Worm (Caenorhabditis elegans): ENCODE data around the gene dgn-2.

dgn-2 gene

DNA sequence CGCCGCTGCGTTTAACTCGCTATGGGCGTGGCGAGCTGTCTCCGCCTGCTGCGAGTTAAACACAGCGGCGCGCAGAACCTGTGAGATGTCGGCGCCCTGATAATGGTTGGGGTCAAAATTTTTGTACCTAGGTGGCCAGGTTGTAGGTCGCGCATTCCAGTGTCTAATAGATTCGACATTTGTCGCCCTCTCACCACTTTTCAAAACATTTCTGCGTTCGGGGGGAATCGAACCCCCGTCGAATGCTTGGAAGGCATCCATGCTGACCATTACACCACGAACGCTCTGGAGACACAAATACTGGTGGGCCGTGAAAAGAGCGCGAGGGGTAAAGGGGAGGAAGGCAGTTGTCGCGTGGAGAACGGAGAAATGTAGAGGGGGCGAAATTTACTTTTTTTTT, 12.1 kb upstream of the dgn-2 start (continued):
- TF ChIP-seq lin-54 (GFP tag; optimal IDR thresholded peaks at IDR 0.05): peak; percentile 64
- no peak; the same call in 1 of the 2 replicates for TF ChIP-seq B0019.2 (GFP tag; conservative IDR thresholded peaks at IDR 0.05)
- TF ChIP-seq F10E7.11 (tag; optimal IDR thresholded peaks at IDR 0.05): peak; percentile 71
- no peak for TF ChIP-seq dpl-1 (GFP tag; optimal IDR thresholded peaks at IDR 0.05)
- no peak for TF ChIP-seq ama-1 (optimal IDR thresholded peaks at IDR 0.05)
- TF ChIP-seq ama-1 (GFP tag; optimal IDR thresholded peaks at IDR 0.05): no peak
- no peak; the same call in 1 of the 2 replicates for TF ChIP-seq egrh-3 (GFP tag; IDR thresholded peaks at IDR 0.05)
- peak; percentile 76 for TF ChIP-seq madf-10 (tag; optimal IDR thresholded peaks at IDR 0.05)
- no peak for TF ChIP-seq bed-2 (GFP tag; IDR thresholded peaks at IDR 0.05)
- no peak for TF ChIP-seq ceh-91 (GFP tag; IDR thresholded peaks at IDR 0.05)
- TF ChIP-seq F57A8.1 (GFP tag; optimal IDR thresholded peaks at IDR 0.05): peak; percentile 31
- 0 out of 2 replicates have a peak, but pooled peaks have one; percentile 77 for TF ChIP-seq cebp-2 (GFP tag; IDR thresholded peaks at IDR 0.05)
- TF ChIP-seq Y67H2A.10 (GFP tag; conservative IDR thresholded peaks at IDR 0.05): peak; percentile 32
- TF ChIP-seq ceh-79 (tag; optimal IDR thresholded peaks at IDR 0.05): no peak
- no peak for TF ChIP-seq unc-62 (GFP tag; optimal IDR thresholded peaks at IDR 0.05)
- peak; percentile 53 for TF ChIP-seq attf-5 (GFP tag; optimal IDR thresholded peaks at IDR 0.05)
- TF ChIP-seq hmg-1.2 (GFP tag; IDR thresholded peaks at IDR 0.05): peak; percentile 79
- TF ChIP-seq zim-3 (tag; optimal IDR thresholded peaks at IDR 0.05): peak; percentile 75
- TF ChIP-seq C17E4.6 (GFP tag; IDR thresholded peaks at IDR 0.05): 0 out of 2 replicates have a peak, but pooled peaks have one; percentile 34
- peak; percentile 2 for TF ChIP-seq lsl-1 (GFP tag; optimal IDR thresholded peaks at IDR 0.05)
- 0 out of 2 replicates have a peak, but pooled peaks have one; percentile 57 for TF ChIP-seq bed-1 (GFP tag; IDR thresholded peaks at IDR 0.05)
- peak; percentile 55; the same call in 1 of the 2 replicates for TF ChIP-seq ztf-6 (GFP tag; IDR thresholded peaks at IDR 0.05)
- peak; percentile 83 for TF ChIP-seq lin-26 (GFP tag; IDR thresholded peaks at IDR 0.05)
- peak; percentile 29 for TF ChIP-seq athp-1 (tag; optimal IDR thresholded peaks at IDR 0.05)
- TF ChIP-seq Y79H2A.3 (GFP tag; conservative IDR thresholded peaks at IDR 0.05): no peak
- TF ChIP-seq repo-1 (tag; optimal IDR thresholded peaks at IDR 0.05): peak; percentile 54
- TF ChIP-seq F22D6.2 (tag; optimal IDR thresholded peaks at IDR 0.05): peak; percentile 45
- TF ChIP-seq unc-130 (GFP tag; optimal IDR thresholded peaks at IDR 0.05): peak; percentile 42
- TF ChIP-seq attf-3 (GFP tag; conservative IDR thresholded peaks at IDR 0.05): no peak
- TF ChIP-seq hrde-1 (tag; optimal IDR thresholded peaks at IDR 0.05; ENCODE audit: borderline replicate concordance): peak; percentile 43
- no peak for TF ChIP-seq mel-28 (tag; optimal IDR thresholded peaks at IDR 0.05; ENCODE audit: borderline replicate concordance)
- peak; percentile 57 for TF ChIP-seq mes-4 (tag; optimal IDR thresholded peaks at IDR 0.05)
- no peak for TF ChIP-seq nfya-1 (tag; optimal IDR thresholded peaks at IDR 0.05; ENCODE audit: borderline replicate concordance, insufficient read depth)
- TF ChIP-seq pbrm-1 (GFP tag; IDR thresholded peaks at IDR 0.05): peak; percentile 71
- peak; percentile 74 for TF ChIP-seq B0336.3 (GFP tag; IDR thresholded peaks at IDR 0.05)
- TF ChIP-seq hsf-1 (GFP tag; IDR thresholded peaks at IDR 0.05): 0 out of 2 replicates have a peak, but pooled peaks have one; percentile 37
- TF ChIP-seq nhr-120 (GFP tag; IDR thresholded peaks at IDR 0.05): peak; percentile 79; the same call in 1 of the 2 replicates
- TF ChIP-seq ztf-3 (GFP tag; optimal IDR thresholded peaks at IDR 0.05): no peak
- peak; percentile 23 for TF ChIP-seq F23B12.7 (tag; optimal IDR thresholded peaks at IDR 0.05; ENCODE audit: insufficient read depth)
- no peak for TF ChIP-seq lag-1 (GFP tag; IDR thresholded peaks at IDR 0.05)
- no peak for TF ChIP-seq sea-2 (GFP tag; IDR thresholded peaks at IDR 0.05)
- no peak for TF ChIP-seq tbx-9 (tag; optimal IDR thresholded peaks at IDR 0.05; ENCODE audit: borderline replicate concordance)
- no peak for TF ChIP-seq ztf-28 (GFP tag; IDR thresholded peaks at IDR 0.05)
- TF ChIP-seq let-526 (GFP tag; IDR thresholded peaks at IDR 0.05): no peak
- peak; percentile 94 for TF ChIP-seq dox-1 (GFP tag; IDR thresholded peaks at IDR 0.05)
- peak; percentile 68 for TF ChIP-seq ztf-26 (tag; optimal IDR thresholded peaks at IDR 0.05)
- no peak for TF ChIP-seq hlh-12 (tag; optimal IDR thresholded peaks at IDR 0.05)
- no peak for TF ChIP-seq madf-3 (GFP tag; IDR thresholded peaks at IDR 0.05)
- TF ChIP-seq tbp1 (GFP tag; optimal IDR thresholded peaks at IDR 0.05): peak; percentile 91
- no peak for TF ChIP-seq madf-8 (GFP tag; conservative IDR thresholded peaks at IDR 0.05)
